Worm (Caenorhabditis elegans) whole organism, L1 larva: Measurements from ENCODE around the gene ztf-30.

Experiments
- ama-1 ChIP-seq: fragments of 150-350 bp; optimal IDR thresholded peaks from 2 replicates; lab custom pipeline; 2014
- lin-15B ChIP-seq: fragments of 150-350 bp; sonication (generic microtip); optimal IDR thresholded peaks from 3 replicates; lab custom pipeline; 2014; ENCODE audit warnings: missing biosample characterization, missing genetic modification characterization
- nhr-11 ChIP-seq: fragments of 150-350 bp; optimal IDR thresholded peaks from 2 replicates; lab custom pipeline; 2014; ENCODE audit warnings: missing biosample characterization, missing genetic modification characterization
- nhr-237 ChIP-seq: fragments of 150-350 bp; optimal IDR thresholded peaks from 2 replicates; lab custom pipeline; 2014; ENCODE audit warnings: missing biosample characterization, missing genetic modification characterization
- nhr-77 ChIP-seq: fragments of 150-350 bp; optimal IDR thresholded peaks from 2 replicates; lab custom pipeline; 2014; ENCODE audit warnings: missing biosample characterization, missing genetic modification characterization
- unc-86 ChIP-seq: sonication (generic microtip); optimal IDR thresholded peaks from 2 replicates; lab custom pipeline; 2016; ENCODE audit warnings: missing genetic modification characterization, missing compliant biosample characterization

DNA sequence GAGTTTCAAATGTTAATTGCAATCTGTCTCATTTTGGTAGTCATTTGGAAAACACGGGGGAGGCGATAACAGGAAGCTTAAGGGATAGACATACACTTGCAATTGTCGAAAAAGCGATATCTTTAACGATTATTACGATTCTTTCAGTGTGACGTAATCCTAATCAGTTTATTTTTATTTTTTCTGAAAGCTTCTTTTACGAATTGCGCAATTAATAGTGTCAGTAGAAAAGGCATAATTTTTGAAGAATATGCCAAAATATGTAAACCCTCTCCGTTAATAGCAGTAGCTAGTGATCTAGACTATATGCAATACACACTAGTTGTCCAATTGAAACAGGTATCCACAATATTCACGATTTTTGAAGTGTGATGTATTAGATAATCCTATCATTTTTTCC, 37.3 kb downstream of the ztf-30 start:
- TF ChIP-seq ama-1 (lab: Kevin White, UChicago), result no peak
- no peak for TF ChIP-seq lin-15B (tag; lab: Kevin White, UChicago)
- no peak for TF ChIP-seq nhr-77 (tag; lab: Kevin White, UChicago)
- TF ChIP-seq unc-86 (tag; lab: Kevin White, UChicago), result no peak
- TF ChIP-seq nhr-237 (tag; lab: Kevin White, UChicago), result no peak
- TF ChIP-seq nhr-11 (tag; lab: Kevin White, UChicago), result no peak
